Fruit fly (Drosophila melanogaster): ENCODE measurements around the gene Itpr.

Gene Itpr

DNA sequence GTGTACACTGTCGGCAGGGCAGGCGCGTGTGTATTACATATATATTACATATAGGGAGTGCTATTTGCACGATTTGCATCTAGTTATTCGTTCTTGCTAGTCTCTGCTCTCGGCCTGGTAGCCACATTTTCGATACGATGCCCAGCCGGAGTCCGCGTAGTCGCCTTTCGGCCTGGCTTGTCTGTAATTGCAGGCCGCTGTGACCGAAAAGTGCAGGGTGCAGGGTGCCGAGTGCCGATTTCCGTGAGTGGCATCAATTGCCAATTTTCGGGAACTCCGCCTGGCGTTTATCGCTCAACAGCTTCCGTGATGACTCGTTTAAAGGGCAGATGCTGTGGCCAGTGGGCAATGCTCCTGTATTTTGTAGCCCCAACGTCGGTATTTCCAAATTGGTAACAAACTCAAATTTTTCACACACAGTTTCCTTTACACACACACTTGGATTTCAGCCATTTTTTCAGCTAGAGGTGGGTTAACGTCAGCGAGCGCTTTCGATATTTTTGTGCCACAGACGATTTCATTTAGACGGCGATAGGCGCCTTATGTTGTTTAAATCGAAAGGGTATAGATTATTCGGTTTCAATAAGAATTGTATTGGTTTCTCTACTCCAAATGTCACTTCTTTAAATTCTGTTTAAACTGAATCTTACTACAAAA is 71.1 kb downstream of the Itpr start, which contains the start of gene CG2926 (continued):
- TF ChIP-seq NFAT (GFP tag; IDR thresholded peaks at IDR 0.05) (peak; percentile 56), sd (tag; optimal IDR thresholded peaks at IDR 0.05) (no peak), CG4730 (GFP tag; IDR thresholded peaks at IDR 0.05) (no peak), ab (GFP tag; optimal IDR thresholded peaks at IDR 0.05) (no peak), pb (GFP tag; optimal IDR thresholded peaks at IDR 0.05) (no peak), unc-4 (GFP tag; IDR thresholded peaks at IDR 0.05; ENCODE audit: partially characterized antibody) (peak; percentile 84), bcd (GFP tag; optimal IDR thresholded peaks at IDR 0.05) (no peak), Usf (GFP tag; optimal IDR thresholded peaks at IDR 0.05) (no peak), Fer1 (GFP tag; optimal IDR thresholded peaks at IDR 0.05) (no peak), CG14710 (tag; optimal IDR thresholded peaks at IDR 0.05) (peak; percentile 68), CG4820 (GFP tag; optimal IDR thresholded peaks at IDR 0.05) (no peak), ci (GFP tag; IDR thresholded peaks at IDR 0.05) (0 out of 3 replicates have a peak, but pooled peaks have one; percentile 6), CG16779 (GFP tag; IDR thresholded peaks at IDR 0.05) (no peak), fd64A (GFP tag; optimal IDR thresholded peaks at IDR 0.05) (no peak), lov (optimal IDR thresholded peaks at IDR 0.05) (no peak), lov (GFP tag; IDR thresholded peaks at IDR 0.05) (0 out of 3 replicates have a peak, but pooled peaks have one; percentile 5), CG13894 (tag; optimal IDR thresholded peaks at IDR 0.05) (no peak), esg (GFP tag; conservative IDR thresholded peaks at IDR 0.05) (no peak), insv (GFP tag; optimal IDR thresholded peaks at IDR 0.05) (peak in 1 of 2 experiments; percentile 48), Gug (GFP tag; IDR thresholded peaks at IDR 0.05) (peak; percentile 75; the same call in 2 of the 4 replicates), ERR (GFP tag; optimal IDR thresholded peaks at IDR 0.05) (no peak), ap (GFP tag; IDR thresholded peaks at IDR 0.05) (no peak), dati (GFP tag; IDR thresholded peaks at IDR 0.05) (no peak), CG13624 (GFP tag; optimal IDR thresholded peaks at IDR 0.05) (peak; percentile 40), HmgZ (tag; optimal IDR thresholded peaks at IDR 0.05) (peak; percentile 68), exex (tag; optimal IDR thresholded peaks at IDR 0.05) (no peak), CG17568 (GFP tag; optimal IDR thresholded peaks at IDR 0.05) (no peak), klu (GFP tag; IDR thresholded peaks at IDR 0.05) (no peak), Doc3 (GFP tag; IDR thresholded peaks at IDR 0.05; ENCODE audit: partially characterized antibody) (peak; percentile 74; the same call in 2 of the 3 replicates), CG4707 (GFP tag; optimal IDR thresholded peaks at IDR 0.05) (no peak), kay (GFP tag; optimal IDR thresholded peaks at IDR 0.05) (peak; percentile 28), bowl (GFP tag; IDR thresholded peaks at IDR 0.05) (no peak), Ada2b (GFP tag; IDR thresholded peaks at IDR 0.05) (0 out of 2 replicates have a peak, but pooled peaks have one; percentile 5), knrl (GFP tag; IDR thresholded peaks at IDR 0.05; ENCODE audit: partially characterized antibody) (peak; percentile 89), Hand (GFP tag; optimal IDR thresholded peaks at IDR 0.05) (no peak), CG12744 (GFP tag; optimal IDR thresholded peaks at IDR 0.05) (no peak), peb (GFP tag; IDR thresholded peaks at IDR 0.05) (no peak), Lhr (GFP tag; optimal IDR thresholded peaks at IDR 0.05) (no peak), CkIIα-i1 (GFP tag; IDR thresholded peaks at IDR 0.05) (no peak), CG4282 (GFP tag; optimal IDR thresholded peaks at IDR 0.05) (peak; percentile 15), Atf3 (GFP tag; optimal IDR thresholded peaks at IDR 0.05) (no peak), CG10462 (GFP tag; optimal IDR thresholded peaks at IDR 0.05) (no peak), CG1024 (GFP tag; IDR thresholded peaks at IDR 0.05) (no peak), CG2678 (tag; optimal IDR thresholded peaks at IDR 0.05) (no peak), ac (GFP tag; optimal IDR thresholded peaks at IDR 0.05) (no peak), CG16863 (GFP tag; optimal IDR thresholded peaks at IDR 0.05) (no peak), jigr1 (GFP tag; IDR thresholded peaks at IDR 0.05) (no peak), cg (GFP tag; optimal IDR thresholded peaks at IDR 0.05) (peak; percentile 75), vnd (GFP tag; IDR thresholded peaks at IDR 0.05; ENCODE audit: partially characterized antibody) (peak; percentile 81), CG15269 (tag; optimal IDR thresholded peaks at IDR 0.05) (no peak), CG17328 (GFP tag; IDR thresholded peaks at IDR 0.05) (no peak)
